Worm (Caenorhabditis elegans) whole organism, midembryonic: Measurements from ENCODE around the gene C01F6.14.

Experiments
- T22C8.4 ChIP-seq: fragments of 200-800 bp; sonication (Bioruptor generic); IDR thresholded peaks from 2 replicates; pipeline ENCODE4 v1.3.6; 2022; ENCODE audit warnings: missing genetic modification characterization, missing compliant biosample characterization
- ztf-23 ChIP-seq: fragments of 200-800 bp; sonication (Bioruptor generic); IDR thresholded peaks from 2 replicates; pipeline ENCODE4 v1.3.6; 2022; ENCODE audit warnings: missing genetic modification reagents, missing genetic modification characterization, missing compliant biosample characterization

ce11 chrIV:9063518-9063917, 40.4 kb downstream of the C01F6.14 start:
- no peak for TF ChIP-seq ztf-23
- no peak for TF ChIP-seq T22C8.4 (GFP tag; lab: Robert Waterston, UW)
